Fruit fly (Drosophila melanogaster) whole organism, pupa: ENCODE measurements around the gene mamo.

Source experiments
- CG10348 ChIP-seq: fragments of 200-800 bp; sonication (Bioruptor generic); IDR thresholded peaks from 2 replicates; pipeline ENCODE4 v1.3.6; 2022; ENCODE audit warnings: missing biosample characterization, missing genetic modification characterization
- CG13204 ChIP-seq: fragments of 200-800 bp; sonication (Bioruptor generic); optimal IDR thresholded peaks from 2 replicates; lab custom pipeline; 2018; ENCODE audit warnings: missing biosample characterization, mild to moderate bottlenecking, missing genetic modification characterization, moderate library complexity
- CG8301 ChIP-seq: fragments of 200-800 bp; sonication (Bioruptor generic); optimal IDR thresholded peaks from 2 replicates; lab custom pipeline; 2018; ENCODE audit warnings: missing biosample characterization, mild to moderate bottlenecking, missing genetic modification characterization
- D1 ChIP-seq: fragments of 200-800 bp; sonication (Bioruptor generic); optimal IDR thresholded peaks from 2 replicates; lab custom pipeline; 2018; ENCODE audit warnings: missing biosample characterization, mild to moderate bottlenecking, missing genetic modification characterization, moderate library complexity
- EcR ChIP-seq: fragments of 200-800 bp; sonication (Bioruptor generic); optimal IDR thresholded peaks from 3 replicates; lab custom pipeline; 2019; ENCODE audit warnings: missing biosample characterization, missing genetic modification characterization, mild to moderate bottlenecking, moderate library complexity, missing genetic modification reagents
- Pif1A ChIP-seq: fragments of 200-800 bp; sonication (Bioruptor generic); optimal IDR thresholded peaks from 3 replicates; lab custom pipeline; 2016; ENCODE audit warnings: missing biosample characterization, missing genetic modification characterization
- Pif1B ChIP-seq: fragments of 200-800 bp; sonication (Bioruptor generic); optimal IDR thresholded peaks from 3 replicates; lab custom pipeline; 2016; ENCODE audit warnings: missing biosample characterization, missing genetic modification characterization
- fd96Ca ChIP-seq: fragments of 200-800 bp; sonication (Bioruptor generic); IDR thresholded peaks from 3 replicates; pipeline ENCODE4 v1.3.6; 2022; ENCODE audit warnings: missing biosample characterization, missing genetic modification characterization
- gl ChIP-seq: fragments of 200-800 bp; sonication (Bioruptor generic); optimal IDR thresholded peaks from 2 replicates; lab custom pipeline; 2018; ENCODE audit warnings: missing biosample characterization, mild to moderate bottlenecking, missing genetic modification characterization

- TF ChIP-seq EcR (GFP tag; lab: Kevin White, UChicago): peak; percentile 13
- TF ChIP-seq D1 (tag; lab: Kevin White, UChicago): no peak
- TF ChIP-seq gl: peak; percentile 92
- TF ChIP-seq CG8301: peak; percentile 41
- TF ChIP-seq CG10348 (GFP tag; lab: Robert Waterston, UW): no peak
- TF ChIP-seq Pif1A: peak; percentile 61
- TF ChIP-seq Pif1B (GFP tag; lab: Kevin White, UChicago): peak; percentile 58
- TF ChIP-seq fd96Ca (GFP tag; lab: Robert Waterston, UW): peak; percentile 81
- peak; percentile 87 for TF ChIP-seq CG13204 (GFP tag; lab: Kevin White, UChicago)
Measured at dm6 chrX:14038023-14038422, 47.7 kb upstream of the mamo start.
